Worm (Caenorhabditis elegans): ENCODE data around the gene fos-1.

ce11 chrV:5972582-5972981 lies 30.8 kb upstream of the fos-1 start:
- TF ChIP-seq ztf-29 (GFP tag; IDR thresholded peaks at IDR 0.05) (no peak), ztf-23 (GFP tag; IDR thresholded peaks at IDR 0.05) (no peak), cog-1 (tag; optimal IDR thresholded peaks at IDR 0.05) (no peak), flt-1 (GFP tag; IDR thresholded peaks at IDR 0.05) (no peak), ref-1 (GFP tag; conservative IDR thresholded peaks at IDR 0.05) (no peak), T22C8.4 (GFP tag; IDR thresholded peaks at IDR 0.05) (no peak)
